Fruit fly (Drosophila melanogaster) whole organism, embryonic: Measurements from ENCODE around the gene dib.

ENCODE experiments used
- CG10462 ChIP-seq: fragments of 200-800 bp; sonication (Bioruptor generic); optimal IDR thresholded peaks from 2 replicates; lab custom pipeline; 2016; ENCODE audit warnings: missing biosample characterization, missing genetic modification characterization
- CG11504 ChIP-seq: fragments of 200-800 bp; sonication (Bioruptor generic); optimal IDR thresholded peaks from 3 replicates; lab custom pipeline; 2019; ENCODE audit warnings: missing biosample characterization, mild to moderate bottlenecking, missing genetic modification characterization, moderate library complexity
- CG12769 ChIP-seq: fragments of 200-800 bp; sonication (Bioruptor generic); optimal IDR thresholded peaks from 2 replicates; lab custom pipeline; 2019; ENCODE audit warnings: missing biosample characterization, mild to moderate bottlenecking, missing genetic modification characterization, moderate library complexity
- CG13296 ChIP-seq: fragments of 200-800 bp; sonication (Bioruptor generic); optimal IDR thresholded peaks from 3 replicates; lab custom pipeline; 2018; ENCODE audit warnings: missing biosample characterization, mild to moderate bottlenecking, missing genetic modification characterization
- CG13894 ChIP-seq: fragments of 200-800 bp; sonication (Bioruptor generic); optimal IDR thresholded peaks from 3 replicates; lab custom pipeline; 2018; ENCODE audit warnings: missing biosample characterization, mild to moderate bottlenecking, missing genetic modification characterization, moderate library complexity
- CG15601 ChIP-seq: fragments of 200-800 bp; sonication (Bioruptor generic); optimal IDR thresholded peaks from 3 replicates; lab custom pipeline; 2019; ENCODE audit warnings: missing biosample characterization, mild to moderate bottlenecking, missing genetic modification characterization, moderate library complexity
- CG15696 ChIP-seq: fragments of 200-800 bp; sonication (Bioruptor generic); optimal IDR thresholded peaks from 2 replicates; lab custom pipeline; 2019; ENCODE audit warnings: missing biosample characterization, mild to moderate bottlenecking, missing genetic modification characterization, moderate library complexity
- CG1603 ChIP-seq: fragments of 200-800 bp; sonication (Bioruptor generic); optimal IDR thresholded peaks from 2 replicates; lab custom pipeline; 2019; ENCODE audit warnings: missing biosample characterization, mild to moderate bottlenecking, missing genetic modification characterization, moderate library complexity
- CG18619 ChIP-seq: fragments of 200-800 bp; sonication (Bioruptor generic); optimal IDR thresholded peaks from 3 replicates; lab custom pipeline; 2017; ENCODE audit warnings: missing biosample characterization, mild to moderate bottlenecking, missing genetic modification characterization
- CG2712 ChIP-seq: fragments of 200-800 bp; optimal IDR thresholded peaks from 3 replicates; lab custom pipeline; 2019; ENCODE audit warnings: missing biosample characterization, mild to moderate bottlenecking, missing genetic modification characterization, moderate library complexity
- CG34224 ChIP-seq: fragments of 200-800 bp; sonication (Bioruptor generic); IDR thresholded peaks from 3 replicates; pipeline ENCODE4 v1.3.6; 2022; ENCODE audit warnings: missing biosample characterization, missing genetic modification characterization; ENCODE audit not compliant: partially characterized antibody
- CG6254 ChIP-seq: fragments of 200-800 bp; sonication (Bioruptor generic); optimal IDR thresholded peaks from 3 replicates; lab custom pipeline; 2017; ENCODE audit warnings: mild to moderate bottlenecking, missing biosample characterization, missing genetic modification reagents, missing genetic modification characterization
- CG6272 ChIP-seq: fragments of 200-800 bp; sonication (Bioruptor generic); IDR thresholded peaks from 2 replicates; pipeline ENCODE4 v1.3.6; 2022; ENCODE audit warnings: missing biosample characterization, missing genetic modification characterization
- CG6654 ChIP-seq: fragments of 200-800 bp; sonication (Bioruptor generic); optimal IDR thresholded peaks from 2 replicates; lab custom pipeline; 2017; ENCODE audit warnings: missing biosample characterization, mild to moderate bottlenecking, missing genetic modification characterization
- CG8290 ChIP-seq, 3 experiments: fragments of 200-800 bp; sonication (Bioruptor generic); optimal IDR thresholded peaks; 2 replicates each; lab custom pipeline; 2016 to 2019; ENCODE audit warnings: missing biosample characterization in 3 of 3, missing genetic modification characterization in 3 of 3, mild to moderate bottlenecking in 2 of 3, moderate library complexity in 1 of 3
- CG8478 ChIP-seq: fragments of >200 bp; optimal IDR thresholded peaks from 2 replicates; lab custom pipeline; 2018
- CG8944 ChIP-seq: fragments of 200-800 bp; sonication (Bioruptor generic); optimal IDR thresholded peaks from 3 replicates; lab custom pipeline; 2016; ENCODE audit warnings: missing biosample characterization, missing genetic modification characterization
- CG9797 ChIP-seq: fragments of 200-800 bp; sonication (Bioruptor generic); optimal IDR thresholded peaks from 3 replicates; lab custom pipeline; 2018; ENCODE audit warnings: missing biosample characterization, mild to moderate bottlenecking, missing genetic modification characterization
- Doc3 ChIP-seq: fragments of 200-800 bp; sonication (Bioruptor generic); IDR thresholded peaks from 3 replicates; pipeline ENCODE4 v1.3.6; 2022; ENCODE audit warnings: missing biosample characterization, missing genetic modification characterization; ENCODE audit not compliant: partially characterized antibody
- Dref ChIP-seq: fragments of 200-800 bp; sonication (Bioruptor generic); IDR thresholded peaks from 2 replicates; pipeline ENCODE4 v1.3.6; 2022; ENCODE audit warnings: missing biosample characterization, missing genetic modification characterization
- Drgx ChIP-seq: fragments of 200-800 bp; sonication (Bioruptor generic); IDR thresholded peaks from 2 replicates; pipeline ENCODE4 v1.3.6; 2022; ENCODE audit warnings: missing biosample characterization, missing genetic modification characterization
- Eip74EF ChIP-seq, 2 experiments: fragments of 200-800 bp in 1 of 2; fragments of >200 bp in 1 of 2; sonication (Bioruptor generic) in 1 of 2; optimal IDR thresholded peaks; 2 replicates each; lab custom pipeline; 2017 to 2019; ENCODE audit warnings: missing biosample characterization in 2 of 2, missing genetic modification characterization in 2 of 2, mild to moderate bottlenecking in 1 of 2, moderate library complexity in 1 of 2
- HmgZ ChIP-seq: fragments of 200-800 bp; sonication (Bioruptor generic); optimal IDR thresholded peaks from 2 replicates; lab custom pipeline; 2018; ENCODE audit warnings: missing biosample characterization, mild to moderate bottlenecking, missing genetic modification characterization
- Meics ChIP-seq: fragments of 200-800 bp; sonication (Bioruptor generic); optimal IDR thresholded peaks from 2 replicates; lab custom pipeline; 2017; ENCODE audit warnings: missing biosample characterization, mild to moderate bottlenecking, missing genetic modification characterization
- Side ChIP-seq: fragments of 200-800 bp; sonication (Bioruptor generic); optimal IDR thresholded peaks from 2 replicates; lab custom pipeline; 2016; ENCODE audit warnings: missing biosample characterization, missing genetic modification characterization
- Sry-δ ChIP-seq: fragments of 200-800 bp; sonication (Bioruptor generic); optimal IDR thresholded peaks from 2 replicates; lab custom pipeline; 2016; ENCODE audit warnings: missing biosample characterization, missing genetic modification characterization
- TFAM ChIP-seq: fragments of 200-800 bp; sonication (Bioruptor generic); optimal IDR thresholded peaks from 2 replicates; lab custom pipeline; 2017; ENCODE audit warnings: missing biosample characterization, missing genetic modification characterization, inconsistent platforms
- Xrp1 ChIP-seq: fragments of 200-800 bp; sonication (Bioruptor generic); IDR thresholded peaks from 2 replicates; pipeline ENCODE4 v1.3.6; 2022; ENCODE audit warnings: missing biosample characterization, missing genetic modification characterization
- ase ChIP-seq: fragments of 200-800 bp; sonication (Bioruptor generic); IDR thresholded peaks from 3 replicates; pipeline ENCODE4 v1.3.6; 2022; ENCODE audit warnings: missing biosample characterization, missing genetic modification characterization
- ato ChIP-seq: fragments of 200-800 bp; sonication (Bioruptor generic); IDR thresholded peaks from 2 replicates; pipeline ENCODE4 v1.3.6; 2022; ENCODE audit warnings: missing biosample characterization, missing genetic modification characterization; ENCODE audit not compliant: partially characterized antibody
- bsh ChIP-seq, 2 experiments: fragments of 200-800 bp; sonication (Bioruptor generic); optimal IDR thresholded peaks; 2 replicates each; lab custom pipeline; 2017 to 2018; ENCODE audit warnings: mild to moderate bottlenecking in 2 of 2, missing biosample characterization in 2 of 2, missing genetic modification characterization in 2 of 2, moderate library complexity in 1 of 2
- cas ChIP-seq: fragments of 200-800 bp; sonication (Bioruptor generic); IDR thresholded peaks from 2 replicates; pipeline ENCODE4 v1.3.6; 2022; ENCODE audit warnings: missing biosample characterization, missing genetic modification characterization
- dan ChIP-seq: fragments of 200-800 bp; sonication (Bioruptor generic); IDR thresholded peaks from 2 replicates; pipeline ENCODE4 v1.3.6; 2022; ENCODE audit warnings: missing biosample characterization, missing genetic modification characterization
- disco-r ChIP-seq: fragments of 200-800 bp; sonication (Bioruptor generic); optimal IDR thresholded peaks from 2 replicates; lab custom pipeline; 2016; ENCODE audit warnings: missing biosample characterization, missing genetic modification characterization
- gfzf ChIP-seq: fragments of 200-800 bp; sonication (Bioruptor generic); optimal IDR thresholded peaks from 2 replicates; lab custom pipeline; 2016; ENCODE audit warnings: missing biosample characterization, mild to moderate bottlenecking, missing genetic modification characterization, moderate library complexity
- inv ChIP-seq: fragments of 200-800 bp; sonication (Bioruptor generic); IDR thresholded peaks from 2 replicates; pipeline ENCODE4 v1.3.6; 2022; ENCODE audit warnings: missing biosample characterization, missing genetic modification characterization; ENCODE audit not compliant: partially characterized antibody
- jigr1 ChIP-seq: fragments of 200-800 bp; sonication (Bioruptor generic); IDR thresholded peaks from 3 replicates; pipeline ENCODE4 v1.3.6; 2022; ENCODE audit warnings: missing biosample characterization, missing genetic modification characterization
- odd ChIP-seq: fragments of 200-800 bp; sonication (Bioruptor generic); optimal IDR thresholded peaks from 2 replicates; lab custom pipeline; 2017; ENCODE audit warnings: missing biosample characterization, mild to moderate bottlenecking, missing genetic modification characterization
- pb ChIP-seq: fragments of 200-800 bp; sonication (Bioruptor generic); optimal IDR thresholded peaks from 3 replicates; lab custom pipeline; 2016; ENCODE audit warnings: missing biosample characterization, missing genetic modification characterization
- run ChIP-seq: fragments of 200-800 bp; sonication (Bioruptor generic); optimal IDR thresholded peaks from 3 replicates; lab custom pipeline; 2018; ENCODE audit warnings: missing biosample characterization, mild to moderate bottlenecking, missing genetic modification characterization
- sim ChIP-seq: fragments of 200-800 bp; sonication (Bioruptor generic); IDR thresholded peaks from 2 replicates; pipeline ENCODE4 v1.3.6; 2022; ENCODE audit warnings: missing biosample characterization, missing genetic modification characterization
- slbo ChIP-seq: fragments of 200-800 bp; sonication (Bioruptor generic); IDR thresholded peaks from 2 replicates; pipeline ENCODE4 v1.3.6; 2022; ENCODE audit warnings: missing biosample characterization, missing genetic modification characterization
- tgo ChIP-seq: fragments of 200-800 bp; sonication (Bioruptor generic); IDR thresholded peaks from 3 replicates; pipeline ENCODE4 v1.3.6; 2022; ENCODE audit warnings: missing biosample characterization, missing genetic modification characterization
- twi ChIP-seq: fragments of 200-800 bp; optimal IDR thresholded peaks from 2 replicates; lab custom pipeline; 2019; ENCODE audit warnings: missing biosample characterization, mild to moderate bottlenecking, missing genetic modification characterization, moderate library complexity
- unc-4 ChIP-seq: fragments of 200-800 bp; sonication (Bioruptor generic); IDR thresholded peaks from 2 replicates; pipeline ENCODE4 v1.3.6; 2022; ENCODE audit warnings: missing biosample characterization, missing genetic modification characterization; ENCODE audit not compliant: partially characterized antibody
- vnd ChIP-seq: fragments of 200-800 bp; sonication (Bioruptor generic); IDR thresholded peaks from 3 replicates; pipeline ENCODE4 v1.3.6; 2022; ENCODE audit warnings: missing biosample characterization, missing genetic modification characterization; ENCODE audit not compliant: partially characterized antibody
- vvl ChIP-seq: fragments of 200-800 bp; sonication (Bioruptor generic); IDR thresholded peaks from 2 replicates; pipeline ENCODE4 v1.3.6; 2022; ENCODE audit warnings: missing biosample characterization, missing genetic modification characterization
- wor ChIP-seq: fragments of 200-800 bp; sonication (Bioruptor generic); IDR thresholded peaks from 2 replicates; pipeline ENCODE4 v1.3.6; 2022; ENCODE audit warnings: missing biosample characterization, missing genetic modification characterization

dib gene

dm6 chr3L:4108844-4109494, 46.9 kb downstream of the dib start (continued):
- TF ChIP-seq CG15601 (peak; percentile 71), wor (0 out of 2 replicates have a peak, but pooled peaks have one; percentile 35), TFAM (GFP tag; lab: Kevin White, UChicago) (no peak), Side (GFP tag; lab: Kevin White, UChicago) (peak; percentile 60), unc-4 (GFP tag; lab: Robert Waterston, UW) (no peak), Dref (GFP tag; lab: Robert Waterston, UW) (no peak), dan (0 out of 2 replicates have a peak, but pooled peaks have one; percentile 17), CG8290 (GFP tag; optimal IDR thresholded peaks at IDR 0.05; lab: Kevin White, UChicago) (peak; percentile 64), CG8290 (tag; optimal IDR thresholded peaks at IDR 0.05; lab: Kevin White, UChicago) (peak in 1 of 2 experiments; percentile 50), CG13296 (GFP tag; lab: Kevin White, UChicago) (peak; percentile 79), twi (tag; lab: Kevin White, UChicago) (peak; percentile 79), inv (GFP tag; lab: Robert Waterston, UW) (no peak), CG8478 (lab: Kevin White, UChicago) (no peak), Meics (GFP tag; lab: Kevin White, UChicago) (peak; percentile 83), odd (peak; percentile 74), CG9797 (GFP tag; lab: Kevin White, UChicago) (no peak), vvl (GFP tag; lab: Robert Waterston, UW) (peak; percentile 66), pb (GFP tag; lab: Kevin White, UChicago) (peak; percentile 74), CG1603 (peak; percentile 54), disco-r (GFP tag; lab: Kevin White, UChicago) (no peak), CG8944 (GFP tag; lab: Kevin White, UChicago) (peak; percentile 52), cas (0 out of 2 replicates have a peak, but pooled peaks have one; percentile 5), CG18619 (GFP tag; lab: Kevin White, UChicago) (peak; percentile 72), ase (GFP tag; lab: Robert Waterston, UW) (no peak), CG34224 (no peak), jigr1 (GFP tag; lab: Robert Waterston, UW) (no peak), CG6254 (GFP tag; lab: Kevin White, UChicago) (peak; percentile 64), bsh (GFP tag; optimal IDR thresholded peaks at IDR 0.05; lab: Kevin White, UChicago) (peak; percentile 21 to 73), HmgZ (tag; lab: Kevin White, UChicago) (peak; percentile 58), CG2712 (peak; percentile 81), Xrp1 (GFP tag; lab: Robert Waterston, UW) (peak; percentile 81), CG11504 (tag; lab: Kevin White, UChicago) (peak; percentile 85), vnd (no peak), Doc3 (no peak), CG10462 (GFP tag; lab: Kevin White, UChicago) (peak; percentile 31), CG12769 (tag; lab: Kevin White, UChicago) (peak; percentile 38), CG15696 (tag; lab: Kevin White, UChicago) (peak; percentile 51), Drgx (peak; percentile 67), gfzf (GFP tag; lab: Kevin White, UChicago) (no peak), slbo (GFP tag; lab: Robert Waterston, UW) (peak; percentile 65), CG6272 (GFP tag; lab: Robert Waterston, UW) (peak; percentile 58), tgo (GFP tag; lab: Robert Waterston, UW) (peak; percentile 58), Sry-δ (GFP tag; lab: Kevin White, UChicago) (no peak), CG6654 (GFP tag; lab: Kevin White, UChicago) (peak; percentile 61), sim (peak; percentile 71), ato (GFP tag; lab: Robert Waterston, UW) (no peak), Eip74EF (GFP tag; optimal IDR thresholded peaks at IDR 0.05; lab: Kevin White, UChicago) (peak in 1 of 2 experiments; percentile 80), run (tag; lab: Kevin White, UChicago) (peak; percentile 29), CG13894 (tag; lab: Kevin White, UChicago) (peak; percentile 6)
